Worm (Caenorhabditis elegans): Measurements from ENCODE around the gene fbxl-5.

The fbxl-5 gene

ce11 chrV:7793067-7793466, 50.4 kb downstream of the fbxl-5 start, which contains the start of gene flp-21:
Gene flp-21, plus strand, starts transcription at chrV:7793367.
- TF ChIP-seq elt-3 (tag; optimal IDR thresholded peaks at IDR 0.05) (no peak), rnt-1 (tag; optimal IDR thresholded peaks at IDR 0.05) (no peak), lir-3 (tag; optimal IDR thresholded peaks at IDR 0.05; ENCODE audit: poor library complexity) (no peak), sptf-1 (tag; optimal IDR thresholded peaks at IDR 0.05) (no peak), sox-4 (tag; optimal IDR thresholded peaks at IDR 0.05) (no peak), skn-1 (tag; optimal IDR thresholded peaks at IDR 0.05) (no peak), unc-30 (tag; optimal IDR thresholded peaks at IDR 0.05) (no peak), mep-1 (tag; optimal IDR thresholded peaks at IDR 0.05) (no peak), ceh-88 (GFP tag; IDR thresholded peaks at IDR 0.05) (no peak), tlp-1 (tag; optimal IDR thresholded peaks at IDR 0.05) (no peak), ets-5 (GFP tag; IDR thresholded peaks at IDR 0.05) (no peak), dpl-1 (GFP tag; optimal IDR thresholded peaks at IDR 0.05) (no peak), unc-130 (tag; optimal IDR thresholded peaks at IDR 0.05) (no peak), nhr-71 (tag; optimal IDR thresholded peaks at IDR 0.05) (no peak), nhr-237 (tag; optimal IDR thresholded peaks at IDR 0.05) (no peak), lin-13 (GFP tag; optimal IDR thresholded peaks at IDR 0.05) (no peak)

ce11 chrV:7798079-7798478, 55.4 kb downstream of the fbxl-5 start, which contains the start of gene ZK742.7:
Gene ZK742.7, plus strand, starts transcription at chrV:7798379.
- TF ChIP-seq zip-4 (GFP tag; optimal IDR thresholded peaks at IDR 0.05) = no peak

All from whole organism, L1 larva.